Fruit fly (Drosophila melanogaster) whole organism, embryonic: ENCODE measurements around the gene Ccz1.

Experiments
- Aef1 ChIP-seq: fragments of 200-800 bp; sonication (Bioruptor generic); IDR thresholded peaks from 3 replicates; pipeline ENCODE4 v1.3.6; 2022; ENCODE audit warnings: missing biosample characterization, missing genetic modification characterization
- B-H1 ChIP-seq: fragments of 200-800 bp; sonication (Bioruptor generic); IDR thresholded peaks from 3 replicates; pipeline ENCODE4 v1.3.6; 2022; ENCODE audit warnings: missing biosample characterization, missing genetic modification characterization
- CG10321 ChIP-seq: fragments of 200-800 bp; sonication (Bioruptor generic); IDR thresholded peaks from 2 replicates; pipeline ENCODE4 v1.3.6; 2022; ENCODE audit warnings: missing biosample characterization, missing genetic modification characterization
- CG10959 ChIP-seq: fragments of 200-800 bp; sonication (Bioruptor generic); IDR thresholded peaks from 2 replicates; pipeline ENCODE4 v1.3.6; 2022; ENCODE audit warnings: missing biosample characterization, missing genetic modification characterization
- CG11560 ChIP-seq: fragments of 200-800 bp; sonication (Bioruptor generic); IDR thresholded peaks from 3 replicates; pipeline ENCODE4 v1.3.6; 2022; ENCODE audit warnings: missing biosample characterization, missing genetic modification characterization
- CG12155 ChIP-seq: fragments of 200-800 bp; sonication (Bioruptor generic); optimal IDR thresholded peaks from 3 replicates; lab custom pipeline; 2016; ENCODE audit warnings: missing biosample characterization, missing genetic modification characterization
- CG13287 ChIP-seq: fragments of 200-800 bp; sonication (Bioruptor generic); IDR thresholded peaks from 2 replicates; pipeline ENCODE4 v1.3.6; 2022; ENCODE audit warnings: missing biosample characterization, missing genetic modification characterization; ENCODE audit not compliant: partially characterized antibody
- CG14050 ChIP-seq: fragments of 200-800 bp; sonication (Bioruptor generic); IDR thresholded peaks from 3 replicates; pipeline ENCODE4 v1.3.6; 2022; ENCODE audit warnings: missing biosample characterization, missing genetic modification characterization
- CG15696 ChIP-seq: fragments of 200-800 bp; sonication (Bioruptor generic); optimal IDR thresholded peaks from 2 replicates; lab custom pipeline; 2019; ENCODE audit warnings: missing biosample characterization, mild to moderate bottlenecking, missing genetic modification characterization, moderate library complexity
- CG16779 ChIP-seq: fragments of 200-800 bp; sonication (Bioruptor generic); IDR thresholded peaks from 2 replicates; pipeline ENCODE4 v1.3.6; 2022; ENCODE audit warnings: missing biosample characterization, missing genetic modification characterization
- CG17328 ChIP-seq: fragments of 200-800 bp; sonication (Bioruptor generic); IDR thresholded peaks from 2 replicates; pipeline ENCODE4 v1.3.6; 2022; ENCODE audit warnings: missing biosample characterization, missing genetic modification characterization
- CG18011 ChIP-seq: fragments of 200-800 bp; sonication (Bioruptor generic); optimal IDR thresholded peaks from 2 replicates; lab custom pipeline; 2017; ENCODE audit warnings: missing biosample characterization, missing genetic modification characterization, mild to moderate bottlenecking, moderate library complexity, missing genotype
- CG2875 ChIP-seq: fragments of 200-800 bp; sonication (Bioruptor generic); optimal IDR thresholded peaks from 2 replicates; lab custom pipeline; 2017; ENCODE audit warnings: missing biosample characterization, mild to moderate bottlenecking, missing genetic modification characterization, missing genetic modification reagents
- CG34422 ChIP-seq: fragments of 200-800 bp; sonication (Bioruptor generic); IDR thresholded peaks from 3 replicates; pipeline ENCODE4 v1.3.6; 2022; ENCODE audit warnings: missing biosample characterization, missing genetic modification characterization
- CG3995 ChIP-seq: fragments of 200-800 bp; sonication (Bioruptor generic); optimal IDR thresholded peaks from 3 replicates; lab custom pipeline; 2016; ENCODE audit warnings: missing biosample characterization, missing genetic modification characterization
- CG4820 ChIP-seq: fragments of 200-800 bp; sonication (Bioruptor generic); optimal IDR thresholded peaks from 3 replicates; lab custom pipeline; 2016; ENCODE audit warnings: missing biosample characterization, missing genetic modification characterization
- CG5180 ChIP-seq: fragments of 200-800 bp; sonication (Bioruptor generic); optimal IDR thresholded peaks from 3 replicates; lab custom pipeline; 2017; ENCODE audit warnings: missing biosample characterization, missing genetic modification characterization, mild to moderate bottlenecking, moderate library complexity, missing genetic modification reagents
- CG8765 ChIP-seq: fragments of 200-800 bp; sonication (Bioruptor generic); IDR thresholded peaks from 2 replicates; pipeline ENCODE4 v1.3.6; 2022; ENCODE audit warnings: missing biosample characterization, missing genetic modification characterization
- D19B ChIP-seq: fragments of 200-800 bp; sonication (Bioruptor generic); optimal IDR thresholded peaks from 2 replicates; lab custom pipeline; 2017; ENCODE audit warnings: missing biosample characterization, mild to moderate bottlenecking, missing genetic modification characterization
- Ets97D ChIP-seq: fragments of 200-800 bp; sonication (Bioruptor generic); optimal IDR thresholded peaks from 3 replicates; lab custom pipeline; 2016; ENCODE audit warnings: missing biosample characterization, missing genetic modification characterization
- Fer2 ChIP-seq: fragments of 200-800 bp; sonication (Bioruptor generic); optimal IDR thresholded peaks from 2 replicates; lab custom pipeline; 2018; ENCODE audit warnings: missing biosample characterization, mild to moderate bottlenecking, missing genetic modification characterization, moderate library complexity
- HHEX ChIP-seq: fragments of 200-800 bp; sonication (Bioruptor generic); optimal IDR thresholded peaks from 3 replicates; lab custom pipeline; 2017; ENCODE audit warnings: missing biosample characterization, mild to moderate bottlenecking, missing genetic modification characterization, missing genetic modification reagents
- Hsf ChIP-seq: fragments of 200-800 bp; sonication (Bioruptor generic); optimal IDR thresholded peaks from 3 replicates; lab custom pipeline; 2016; ENCODE audit warnings: missing biosample characterization, missing genetic modification characterization
- Lhr ChIP-seq: fragments of 200-800 bp; sonication (Bioruptor generic); optimal IDR thresholded peaks from 3 replicates; lab custom pipeline; 2017; ENCODE audit warnings: mild to moderate bottlenecking, missing biosample characterization, missing genetic modification reagents, missing genetic modification characterization
- Lim3 ChIP-seq: fragments of 200-800 bp; sonication (Bioruptor generic); IDR thresholded peaks from 2 replicates; pipeline ENCODE4 v1.3.6; 2022; ENCODE audit warnings: missing biosample characterization, missing genetic modification characterization
- MBD-R2 ChIP-seq: fragments of 200-800 bp; sonication (Bioruptor generic); IDR thresholded peaks from 2 replicates; pipeline ENCODE4 v1.3.6; 2022; ENCODE audit warnings: missing biosample characterization, missing genetic modification characterization
- Mad ChIP-seq: fragments of 200-800 bp; sonication (Bioruptor generic); optimal IDR thresholded peaks from 2 replicates; lab custom pipeline; 2016; ENCODE audit warnings: missing biosample characterization, missing genetic modification characterization
- Med ChIP-seq: fragments of 200-800 bp; sonication (Bioruptor generic); peaks from one replicate; lab custom pipeline; 2016; ENCODE audit warnings: missing biosample characterization, missing genetic modification characterization, mild to moderate bottlenecking, inconsistent platforms, moderate library complexity
- Nf-YC ChIP-seq: fragments of 200-800 bp; optimal IDR thresholded peaks from 3 replicates; lab custom pipeline; 2019; ENCODE audit warnings: missing biosample characterization, mild to moderate bottlenecking, missing genetic modification characterization, moderate library complexity
- Rx ChIP-seq: fragments of 200-800 bp; sonication (Bioruptor generic); IDR thresholded peaks from 2 replicates; pipeline ENCODE4 v1.3.6; 2022; ENCODE audit warnings: missing biosample characterization, missing genetic modification characterization
- Sox102F ChIP-seq: fragments of 200-800 bp; sonication (Bioruptor generic); optimal IDR thresholded peaks from 2 replicates; lab custom pipeline; 2018; ENCODE audit warnings: missing biosample characterization, mild to moderate bottlenecking, missing genetic modification characterization, moderate library complexity
- Vsx1 ChIP-seq: fragments of 200-800 bp; sonication (Bioruptor generic); optimal IDR thresholded peaks from 2 replicates; lab custom pipeline; 2017; ENCODE audit warnings: missing biosample characterization, mild to moderate bottlenecking, missing genetic modification characterization, missing genetic modification reagents
- abd-A ChIP-seq: fragments of 200-800 bp; sonication (Bioruptor generic); optimal IDR thresholded peaks from 3 replicates; lab custom pipeline; 2019; ENCODE audit warnings: missing biosample characterization, mild to moderate bottlenecking, missing genetic modification characterization, moderate library complexity
- al ChIP-seq: fragments of 200-800 bp; sonication (Bioruptor generic); IDR thresholded peaks from 2 replicates; pipeline ENCODE4 v1.3.6; 2022; ENCODE audit warnings: missing biosample characterization, missing genetic modification characterization
- az2 ChIP-seq: fragments of 200-800 bp; sonication (Bioruptor generic); optimal IDR thresholded peaks from 3 replicates; lab custom pipeline; 2016; ENCODE audit warnings: missing biosample characterization, missing genetic modification characterization
- bbx ChIP-seq: fragments of 200-800 bp; sonication (Bioruptor generic); IDR thresholded peaks from 2 replicates; pipeline ENCODE4 v1.3.6; 2022; ENCODE audit warnings: missing biosample characterization, missing genetic modification characterization; ENCODE audit not compliant: partially characterized antibody
- da ChIP-seq: fragments of 200-800 bp; sonication (Bioruptor generic); optimal IDR thresholded peaks from 2 replicates; lab custom pipeline; 2016; ENCODE audit warnings: missing biosample characterization, missing genetic modification characterization
- dmrt11E ChIP-seq: fragments of 200-800 bp; sonication (Bioruptor generic); optimal IDR thresholded peaks from 3 replicates; lab custom pipeline; 2018; ENCODE audit warnings: missing biosample characterization, mild to moderate bottlenecking, missing genetic modification characterization, moderate library complexity
- eve ChIP-seq, 2 experiments: fragments of >200 bp; optimal IDR thresholded peaks; 2 replicates each; lab custom pipeline; 2017; ENCODE audit warnings: missing biosample characterization in 2 of 2, missing genetic modification characterization in 2 of 2
- gem ChIP-seq: fragments of 200-800 bp; sonication (Bioruptor generic); optimal IDR thresholded peaks from 2 replicates; lab custom pipeline; 2019; ENCODE audit warnings: missing biosample characterization, mild to moderate bottlenecking, missing genetic modification characterization, moderate library complexity
- hkb ChIP-seq, 2 experiments: fragments of 200-800 bp in 1 of 2; fragments of >200 bp in 1 of 2; sonication (Bioruptor generic) in 1 of 2; IDR thresholded peaks in 1 of 2; optimal IDR thresholded peaks in 1 of 2; 2 replicates each; pipeline versions ENCODE4 v1.3.6 to Lab custom; 2017 to 2022; ENCODE audit warnings: missing biosample characterization in 1 of 2, missing genetic modification characterization in 1 of 2
- kah ChIP-seq: fragments of 200-800 bp; sonication (Bioruptor generic); optimal IDR thresholded peaks from 2 replicates; lab custom pipeline; 2018; ENCODE audit warnings: missing biosample characterization, mild to moderate bottlenecking, missing genetic modification characterization
- klu ChIP-seq: fragments of 200-800 bp; sonication (Bioruptor generic); IDR thresholded peaks from 2 replicates; pipeline ENCODE4 v1.3.6; 2022; ENCODE audit warnings: missing biosample characterization, missing genetic modification characterization
- nmo ChIP-seq: fragments of 200-800 bp; sonication (Bioruptor generic); optimal IDR thresholded peaks from 2 replicates; lab custom pipeline; 2018; ENCODE audit warnings: missing biosample characterization, mild to moderate bottlenecking, missing genetic modification characterization, moderate library complexity
- otp ChIP-seq: fragments of 200-800 bp; sonication (Bioruptor generic); IDR thresholded peaks from 3 replicates; pipeline ENCODE4, ENCODE4 v1.3.6; 2022; ENCODE audit warnings: missing biosample characterization, missing genetic modification characterization
- prd ChIP-seq, 3 experiments: fragments of >200 bp in 2 of 3; fragments of 200-800 bp in 1 of 3; sonication (Bioruptor generic) in 1 of 3; optimal IDR thresholded peaks in 2 of 3; IDR thresholded peaks in 1 of 3; 2 replicates in 2 of 3; 3 replicates in 1 of 3; pipeline versions ENCODE4 v1.3.6 to Lab custom; 2017 to 2022; ENCODE audit warnings: missing biosample characterization in 1 of 3, missing genetic modification characterization in 1 of 3
- psq ChIP-seq: fragments of 200-800 bp; sonication (Bioruptor generic); optimal IDR thresholded peaks from 2 replicates; lab custom pipeline; 2017; ENCODE audit warnings: missing biosample characterization, missing genetic modification characterization
- tin ChIP-seq: fragments of 200-800 bp; sonication (Bioruptor generic); optimal IDR thresholded peaks from 3 replicates; lab custom pipeline; 2016; ENCODE audit warnings: missing biosample characterization, missing genetic modification characterization
- zf30C ChIP-seq: fragments of 200-800 bp; sonication (Bioruptor generic); optimal IDR thresholded peaks from 3 replicates; lab custom pipeline; 2018; ENCODE audit warnings: missing biosample characterization, mild to moderate bottlenecking, missing genetic modification characterization

Gene Ccz1

dm6 chr3L:3871284-3871683, 27.7 kb downstream of the Ccz1 start (continued):
- peak; percentile 90 for TF ChIP-seq abd-A (tag; lab: Kevin White, UChicago)
- TF ChIP-seq bbx: no peak

dm6 chr3L:3868014-3868413, 30.9 kb downstream of the Ccz1 start:
- peak; percentile 52; the same call in 1 of the 2 replicates for TF ChIP-seq CG17328 (GFP tag; lab: Robert Waterston, UW)
- no peak for TF ChIP-seq B-H1
- TF ChIP-seq Lim3 (GFP tag; lab: Robert Waterston, UW): no peak
- TF ChIP-seq az2: no peak
- no peak for TF ChIP-seq Aef1
- no peak for TF ChIP-seq CG14050 (GFP tag; lab: Robert Waterston, UW)
- no peak for TF ChIP-seq Vsx1 (GFP tag; lab: Kevin White, UChicago)
- TF ChIP-seq hkb (optimal IDR thresholded peaks at IDR 0.05; lab: Kevin White, UChicago): no peak
- TF ChIP-seq hkb (GFP tag; IDR thresholded peaks at IDR 0.05; lab: Robert Waterston, UW): 0 out of 2 replicates have a peak, but pooled peaks have one; percentile 38
- peak; percentile 23 for TF ChIP-seq Hsf
- no peak for TF ChIP-seq da (GFP tag; lab: Kevin White, UChicago)
- TF ChIP-seq al: no peak
- no peak for TF ChIP-seq Lhr (GFP tag; lab: Kevin White, UChicago)
- TF ChIP-seq Ets97D (GFP tag; lab: Kevin White, UChicago): no peak
- no peak for TF ChIP-seq CG15696 (tag; lab: Kevin White, UChicago)
- no peak for TF ChIP-seq kah (GFP tag; lab: Kevin White, UChicago)
- peak; percentile 35 for TF ChIP-seq nmo
- TF ChIP-seq Med (GFP tag; lab: Kevin White, UChicago): peak; percentile 63
- TF ChIP-seq CG4820 (GFP tag; lab: Kevin White, UChicago): peak; percentile 9
- no peak for TF ChIP-seq zf30C
- no peak for TF ChIP-seq HHEX
- no peak for TF ChIP-seq Nf-YC
- no peak for TF ChIP-seq MBD-R2 (GFP tag; lab: Robert Waterston, UW)
- TF ChIP-seq CG10959 (GFP tag; lab: Robert Waterston, UW): no peak
- TF ChIP-seq CG16779 (GFP tag; lab: Robert Waterston, UW): no peak
- TF ChIP-seq tin: no peak
- TF ChIP-seq CG12155 (GFP tag; lab: Kevin White, UChicago): no peak
- no peak for TF ChIP-seq Sox102F
- TF ChIP-seq CG13287 (GFP tag; lab: Robert Waterston, UW): no peak
- TF ChIP-seq otp (GFP tag; lab: Robert Waterston, UW): peak; percentile 42; the same call in 1 of the 3 replicates
- no peak for TF ChIP-seq eve (GFP tag; optimal IDR thresholded peaks at IDR 0.05; lab: Kevin White, UChicago)
- TF ChIP-seq psq (GFP tag; lab: Kevin White, UChicago): no peak
- no peak for TF ChIP-seq Rx
- TF ChIP-seq Mad (GFP tag; lab: Kevin White, UChicago): no peak
- no peak for TF ChIP-seq Fer2
- TF ChIP-seq CG2875 (GFP tag; lab: Kevin White, UChicago): no peak
- peak; percentile 57 for TF ChIP-seq gem (tag; lab: Kevin White, UChicago)
- no peak for TF ChIP-seq CG34422
- peak; percentile 72 for TF ChIP-seq dmrt11E (tag; lab: Kevin White, UChicago)
- TF ChIP-seq prd (optimal IDR thresholded peaks at IDR 0.05; lab: Kevin White, UChicago): no peak
- TF ChIP-seq prd (GFP tag; IDR thresholded peaks at IDR 0.05; lab: Robert Waterston, UW): peak; percentile 64
- TF ChIP-seq CG5180 (GFP tag; lab: Kevin White, UChicago): no peak
- no peak for TF ChIP-seq CG3995
- TF ChIP-seq klu (GFP tag; lab: Robert Waterston, UW): no peak
- no peak for TF ChIP-seq D19B (GFP tag; lab: Kevin White, UChicago)
- TF ChIP-seq abd-A (tag; lab: Kevin White, UChicago): no peak
- no peak for TF ChIP-seq CG10321 (GFP tag; lab: Robert Waterston, UW)
- peak; percentile 52; the same call in 1 of the 2 replicates for TF ChIP-seq CG8765 (GFP tag; lab: Robert Waterston, UW)
- no peak for TF ChIP-seq CG18011 (GFP tag; lab: Kevin White, UChicago)
- no peak for TF ChIP-seq CG11560 (tag; lab: Robert Waterston, UW)
